Worm (Caenorhabditis elegans): Measurements from ENCODE around the gene B0035.18.

B0035.18 gene

DNA sequence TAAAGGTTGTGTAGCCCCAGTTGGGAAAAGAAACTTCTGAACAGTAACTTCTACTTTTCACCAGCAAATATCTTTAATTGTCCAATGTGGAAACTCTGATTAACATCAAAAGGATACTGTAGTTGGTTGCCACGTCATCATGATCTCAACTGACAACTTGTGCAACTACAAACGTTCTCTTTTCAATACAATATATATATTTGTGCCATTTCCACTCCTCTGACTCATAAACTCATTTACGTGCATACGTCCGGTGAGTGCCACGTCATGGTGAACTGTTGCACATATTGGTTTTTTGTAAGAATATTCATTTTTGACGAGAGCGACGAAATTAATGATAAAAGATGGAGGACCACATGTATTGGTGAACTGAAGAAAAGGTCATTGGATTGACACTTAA, 12.3 kb upstream of the B0035.18 start:
- TF ChIP-seq egl-27 (tag; optimal IDR thresholded peaks at IDR 0.05), result no peak
- no peak for TF ChIP-seq ztf-11 (tag; optimal IDR thresholded peaks at IDR 0.05)
- no peak for TF ChIP-seq unc-86 (tag; optimal IDR thresholded peaks at IDR 0.05)
- TF ChIP-seq ceh-90 (tag; optimal IDR thresholded peaks at IDR 0.05), result no peak
- no peak for TF ChIP-seq pax-3 (tag; optimal IDR thresholded peaks at IDR 0.05)
- no peak for TF ChIP-seq egl-13 (tag; optimal IDR thresholded peaks at IDR 0.05)
- TF ChIP-seq ztf-4 (tag; optimal IDR thresholded peaks at IDR 0.05), result no peak

DNA sequence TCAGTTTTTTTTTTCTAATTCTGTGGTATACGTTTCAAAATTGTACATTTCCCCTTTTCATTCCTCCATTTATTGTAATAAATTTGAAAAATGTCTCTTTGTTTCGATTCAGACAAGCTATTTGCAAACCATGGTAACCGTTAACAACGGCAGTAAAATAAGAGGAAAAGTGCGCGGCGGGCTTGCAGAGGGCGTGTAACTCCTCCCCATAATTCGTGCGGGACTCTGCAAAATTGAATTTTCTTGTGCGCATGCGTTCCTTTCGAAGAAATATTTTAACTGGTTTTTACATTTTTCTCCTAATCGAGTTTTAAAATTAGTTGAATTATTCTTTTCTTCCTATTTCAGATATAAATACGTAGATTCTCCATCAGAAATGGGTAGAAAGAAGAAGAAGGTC, 9.5 kb upstream of the B0035.18 start, which contains the start of gene znf-207:
Gene znf-207, plus strand, starts transcription at position 349 of the 400 bp plus-strand sequence.
- TF ChIP-seq ceh-82 (tag; optimal IDR thresholded peaks at IDR 0.05), result peak; percentile 2 to 41 (median 9)
- TF ChIP-seq dpl-1 (GFP tag; optimal IDR thresholded peaks at IDR 0.05), result peak in 2 of 3 experiments; percentile 16 to 41
- TF ChIP-seq nhr-11 (tag; optimal IDR thresholded peaks at IDR 0.05), result no peak
- no peak for TF ChIP-seq unc-130 (tag; optimal IDR thresholded peaks at IDR 0.05)
- no peak for TF ChIP-seq fos-1 (tag; optimal IDR thresholded peaks at IDR 0.05)
- no peak for TF ChIP-seq efl-3 (GFP tag; optimal IDR thresholded peaks at IDR 0.05)
- TF ChIP-seq mab-9 (GFP tag; IDR thresholded peaks at IDR 0.05), result no peak
- no peak for TF ChIP-seq pax-3 (tag; optimal IDR thresholded peaks at IDR 0.05)
- TF ChIP-seq nhr-71 (tag; optimal IDR thresholded peaks at IDR 0.05), result peak; percentile 33
- TF ChIP-seq hlh-4 (tag; optimal IDR thresholded peaks at IDR 0.05), result no peak
- peak; percentile 70 for TF ChIP-seq lin-14 (GFP tag; optimal IDR thresholded peaks at IDR 0.05)
- TF ChIP-seq elt-3 (tag; optimal IDR thresholded peaks at IDR 0.05), result no peak
- no peak for TF ChIP-seq ceh-90 (tag; optimal IDR thresholded peaks at IDR 0.05)
- no peak for TF ChIP-seq jun-1 (tag; optimal IDR thresholded peaks at IDR 0.05)
- TF ChIP-seq irx-1 (tag; optimal IDR thresholded peaks at IDR 0.05), result peak; percentile 5
- no peak for TF ChIP-seq egl-13 (tag; optimal IDR thresholded peaks at IDR 0.05)
- no peak for TF ChIP-seq snpc-4 (tag; optimal IDR thresholded peaks at IDR 0.05)
- TF ChIP-seq mdl-1 (tag; optimal IDR thresholded peaks at IDR 0.05), result no peak
- TF ChIP-seq isw-1 (GFP tag; IDR thresholded peaks at IDR 0.05), result no peak
- peak; percentile 41 for TF ChIP-seq fkh-8 (tag; optimal IDR thresholded peaks at IDR 0.05)
- no peak for TF ChIP-seq nhr-76 (tag; optimal IDR thresholded peaks at IDR 0.05)
- TF ChIP-seq lir-3 (tag; optimal IDR thresholded peaks at IDR 0.05; ENCODE audit: poor library complexity), result peak; percentile 1
- no peak for TF ChIP-seq nhr-77 (tag; optimal IDR thresholded peaks at IDR 0.05)
- no peak for TF ChIP-seq nhr-19 (GFP tag; conservative IDR thresholded peaks at IDR 0.05)
- no peak for TF ChIP-seq lin-15B (tag; optimal IDR thresholded peaks at IDR 0.05)
- TF ChIP-seq unc-86 (tag; optimal IDR thresholded peaks at IDR 0.05), result no peak
- no peak for TF ChIP-seq fkh-4 (tag; optimal IDR thresholded peaks at IDR 0.05; ENCODE audit: borderline replicate concordance)
- TF ChIP-seq hlh-17 (GFP tag; optimal IDR thresholded peaks at IDR 0.05; ENCODE audit: borderline replicate concordance), result no peak
- TF ChIP-seq Y116A8C.19 (tag; optimal IDR thresholded peaks at IDR 0.05; ENCODE audit: borderline replicate concordance), result no peak
- TF ChIP-seq unc-30 (tag; optimal IDR thresholded peaks at IDR 0.05), result no peak
- TF ChIP-seq ceh-88 (GFP tag; IDR thresholded peaks at IDR 0.05), result no peak
- TF ChIP-seq nhr-47 (tag; optimal IDR thresholded peaks at IDR 0.05), result peak; percentile 42
- TF ChIP-seq grh-1 (GFP tag; IDR thresholded peaks at IDR 0.05), result no peak
- TF ChIP-seq xbp-1 (tag; optimal IDR thresholded peaks at IDR 0.05), result peak; percentile 15
- peak; percentile 3 for TF ChIP-seq mep-1 (tag; optimal IDR thresholded peaks at IDR 0.05)
- peak; percentile 32 for TF ChIP-seq nhr-20 (tag; optimal IDR thresholded peaks at IDR 0.05)
- no peak for TF ChIP-seq alr-1 (tag; optimal IDR thresholded peaks at IDR 0.05; ENCODE audit: borderline replicate concordance)
- no peak for TF ChIP-seq vab-15 (tag; optimal IDR thresholded peaks at IDR 0.05)
- peak; percentile 8 for TF ChIP-seq F16B12.6 (tag; optimal IDR thresholded peaks at IDR 0.05)
- no peak for TF ChIP-seq nhr-84 (tag; optimal IDR thresholded peaks at IDR 0.05)
- TF ChIP-seq nhr-85 (tag), result peak; percentile 22
- no peak for TF ChIP-seq unc-98 (GFP tag; IDR thresholded peaks at IDR 0.05)
- TF ChIP-seq ces-1 (GFP tag; optimal IDR thresholded peaks at IDR 0.05), result peak; percentile 80
- no peak for TF ChIP-seq C04F5.9 (tag; optimal IDR thresholded peaks at IDR 0.05)
- TF ChIP-seq sptf-1 (tag; optimal IDR thresholded peaks at IDR 0.05), result no peak
- peak; percentile 41 for TF ChIP-seq skn-1 (tag; optimal IDR thresholded peaks at IDR 0.05)
- TF ChIP-seq rnt-1 (tag; optimal IDR thresholded peaks at IDR 0.05), result peak; percentile 48
- peak; percentile 48 for TF ChIP-seq C16A3.4 (tag; optimal IDR thresholded peaks at IDR 0.05)
